Worm (Caenorhabditis elegans) whole organism, mixed stage, embryonic: ENCODE data around the gene C42D8.1.
A peak's percentile ranks its signal among the peaks of the same experiment; 100 is the strongest.

Experiments
- M03D4.4 ChIP-seq: sonication (generic microtip); optimal IDR thresholded peaks from 2 replicates; lab custom pipeline; 2017; ENCODE audit warnings: mild to moderate bottlenecking, missing genetic modification characterization, missing compliant biosample characterization
- bed-3 ChIP-seq: fragments of 200-800 bp; sonication (Bioruptor generic); optimal IDR thresholded peaks from 3 replicates; lab custom pipeline; 2018; ENCODE audit warnings: mild to moderate bottlenecking, missing genetic modification characterization, moderate library complexity, missing compliant biosample characterization
- blmp-1 ChIP-seq: fragments of 150-350 bp; optimal IDR thresholded peaks from 2 replicates; lab custom pipeline; 2014; ENCODE audit warnings: missing biosample characterization, missing genetic modification characterization
- ceh-39 ChIP-seq: fragments of 150-350 bp; optimal IDR thresholded peaks from 2 replicates; lab custom pipeline; 2014; ENCODE audit warnings: missing biosample characterization, missing genetic modification characterization
- ceh-43 ChIP-seq: fragments of 200-800 bp; sonication (Bioruptor generic); optimal IDR thresholded peaks from 2 replicates; lab custom pipeline; 2018; ENCODE audit warnings: mild to moderate bottlenecking, missing genetic modification characterization, moderate library complexity, missing compliant biosample characterization
- ceh-83 ChIP-seq: fragments of 200-800 bp; sonication (Bioruptor generic); optimal IDR thresholded peaks from 2 replicates; lab custom pipeline; 2018; ENCODE audit warnings: mild to moderate bottlenecking, missing genetic modification characterization, missing compliant biosample characterization
- ces-1 ChIP-seq: fragments of 150-350 bp; optimal IDR thresholded peaks from 2 replicates; lab custom pipeline; 2014; ENCODE audit warnings: missing biosample characterization, missing genetic modification reagents, missing genetic modification characterization
- cnd-1 ChIP-seq: fragments of 200-800 bp; sonication (Bioruptor generic); optimal IDR thresholded peaks from 2 replicates; lab custom pipeline; 2018; ENCODE audit warnings: mild to moderate bottlenecking, missing genetic modification characterization, missing compliant biosample characterization
- drap-1 ChIP-seq: fragments of 200-800 bp; sonication (Bioruptor generic); optimal IDR thresholded peaks from 3 replicates; lab custom pipeline; 2018; ENCODE audit warnings: mild to moderate bottlenecking, missing genetic modification characterization, missing compliant biosample characterization
- elt-1 ChIP-seq: sonication (generic microtip); optimal IDR thresholded peaks from 2 replicates; lab custom pipeline; 2017; ENCODE audit warnings: missing genetic modification characterization, mild to moderate bottlenecking, missing compliant biosample characterization, antibody characterized with exemption, moderate library complexity, borderline replicate concordance; ENCODE audit not compliant: insufficient read depth
- elt-3 ChIP-seq: fragments of 150-350 bp; optimal IDR thresholded peaks from 2 replicates; lab custom pipeline; 2014; ENCODE audit warnings: missing biosample characterization, missing genetic modification characterization
- flh-1 ChIP-seq: fragments of 200-800 bp; sonication (Bioruptor generic); optimal IDR thresholded peaks from 2 replicates; lab custom pipeline; 2018; ENCODE audit warnings: mild to moderate bottlenecking, missing genetic modification characterization, moderate library complexity, missing compliant biosample characterization
- ham-2 ChIP-seq: fragments of 200-800 bp; sonication (Bioruptor generic); optimal IDR thresholded peaks from 2 replicates; lab custom pipeline; 2018; ENCODE audit warnings: mild to moderate bottlenecking, missing genetic modification characterization, missing compliant biosample characterization
- hlh-1 ChIP-seq: fragments of 150-350 bp; optimal IDR thresholded peaks from 2 replicates; lab custom pipeline; 2014; ENCODE audit warnings: missing biosample characterization, missing genetic modification reagents, missing genetic modification characterization
- lin-13 ChIP-seq: fragments of 150-350 bp; optimal IDR thresholded peaks from 2 replicates; lab custom pipeline; 2014; ENCODE audit warnings: missing biosample characterization, missing genetic modification characterization
- lin-32 ChIP-seq: fragments of 200-800 bp; sonication (Bioruptor generic); optimal IDR thresholded peaks from 2 replicates; lab custom pipeline; 2018; ENCODE audit warnings: mild to moderate bottlenecking, missing genetic modification characterization, missing compliant biosample characterization
- lsy-2 ChIP-seq: fragments of 150-350 bp; optimal IDR thresholded peaks from 2 replicates; lab custom pipeline; 2014; ENCODE audit warnings: missing biosample characterization, missing genetic modification characterization
- mab-5 ChIP-seq: fragments of 150-350 bp; optimal IDR thresholded peaks from 2 replicates; lab custom pipeline; 2014; ENCODE audit warnings: missing biosample characterization, missing genetic modification characterization
- mep-1 ChIP-seq: fragments of 150-350 bp; optimal IDR thresholded peaks from 2 replicates; lab custom pipeline; 2017; ENCODE audit warnings: missing biosample characterization, missing genetic modification reagents, missing genetic modification characterization, inconsistent platforms
- mls-2 ChIP-seq: sonication (generic microtip); optimal IDR thresholded peaks from 2 replicates; lab custom pipeline; 2016; ENCODE audit warnings: mild to moderate bottlenecking, missing genetic modification characterization, moderate library complexity, missing compliant biosample characterization
- nhr-12 ChIP-seq: fragments of 150-350 bp; optimal IDR thresholded peaks from 2 replicates; lab custom pipeline; 2014; ENCODE audit warnings: missing biosample characterization, missing genetic modification characterization
- nhr-2 ChIP-seq: fragments of 150-350 bp; optimal IDR thresholded peaks from 2 replicates; lab custom pipeline; 2014; ENCODE audit warnings: missing biosample characterization, missing genetic modification characterization
- nhr-237 ChIP-seq: fragments of 150-350 bp; optimal IDR thresholded peaks from 2 replicates; lab custom pipeline; 2014; ENCODE audit warnings: missing biosample characterization, missing genetic modification characterization
- nhr-28 ChIP-seq: fragments of 150-350 bp; optimal IDR thresholded peaks from 2 replicates; lab custom pipeline; 2014; ENCODE audit warnings: missing biosample characterization, missing genetic modification characterization
- nhr-76 ChIP-seq: sonication (generic microtip); optimal IDR thresholded peaks from 2 replicates; lab custom pipeline; 2017; ENCODE audit warnings: missing biosample characterization, missing genetic modification characterization
- pha-4 ChIP-seq: fragments of 150-350 bp; optimal IDR thresholded peaks from 2 replicates; lab custom pipeline; 2018; ENCODE audit warnings: missing biosample characterization, missing genetic modification reagents, missing genetic modification characterization
- sem-2 ChIP-seq: fragments of 200-800 bp; sonication (Bioruptor generic); optimal IDR thresholded peaks from 2 replicates; lab custom pipeline; 2018; ENCODE audit warnings: mild to moderate bottlenecking, missing genetic modification characterization, missing compliant biosample characterization
- snpc-4 ChIP-seq: fragments of 150-350 bp; optimal IDR thresholded peaks from 2 replicates; lab custom pipeline; 2014; ENCODE audit warnings: missing biosample characterization, missing genetic modification characterization
- sptf-1 ChIP-seq: sonication (generic microtip); optimal IDR thresholded peaks from 2 replicates; lab custom pipeline; 2017; ENCODE audit warnings: mild to moderate bottlenecking, missing genetic modification characterization, moderate library complexity, missing compliant biosample characterization
- tbx-8 ChIP-seq: fragments of 200-800 bp; sonication (Bioruptor generic); optimal IDR thresholded peaks from 2 replicates; lab custom pipeline; 2018; ENCODE audit warnings: mild to moderate bottlenecking, missing genetic modification characterization, moderate library complexity, missing compliant biosample characterization
- unc-120 ChIP-seq: sonication (generic microtip); optimal IDR thresholded peaks from 2 replicates; lab custom pipeline; 2017; ENCODE audit warnings: missing genetic modification characterization, missing compliant biosample characterization; ENCODE audit not compliant: poor library complexity, severe bottlenecking
- unc-39 ChIP-seq: fragments of 150-350 bp; optimal IDR thresholded peaks from 2 replicates; lab custom pipeline; 2014; ENCODE audit warnings: missing biosample characterization, missing genetic modification characterization
- unc-62 ChIP-seq: fragments of 150-350 bp; optimal IDR thresholded peaks from 2 replicates; lab custom pipeline; 2014; ENCODE audit warnings: missing biosample characterization, missing genetic modification reagents, missing genetic modification characterization
- zip-8 ChIP-seq: fragments of 150-350 bp; optimal IDR thresholded peaks from 2 replicates; lab custom pipeline; 2014; ENCODE audit warnings: missing biosample characterization, missing genetic modification characterization
- ztf-11 ChIP-seq: fragments of 150-350 bp; optimal IDR thresholded peaks from 2 replicates; lab custom pipeline; 2014; ENCODE audit warnings: missing biosample characterization, missing genetic modification characterization

Gene C42D8.1

DNA sequence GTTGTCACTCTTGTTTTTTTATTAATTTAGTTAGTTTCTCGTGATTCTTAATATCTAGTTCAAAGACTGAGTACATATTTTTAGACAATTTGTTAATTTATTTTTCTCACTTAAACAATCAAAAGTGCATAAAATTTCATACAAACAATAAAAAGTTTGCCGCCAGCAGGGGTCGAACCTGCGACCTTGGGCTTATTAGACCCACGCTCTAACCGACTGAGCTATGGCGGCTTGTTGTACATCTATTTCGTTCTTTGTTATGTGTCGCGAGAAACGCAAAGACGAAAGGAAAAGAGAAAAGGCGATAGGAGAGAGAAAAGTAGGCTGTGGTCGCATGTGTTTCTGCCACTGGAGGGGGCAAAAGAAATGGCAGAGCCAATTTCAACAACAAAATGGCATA, 23.8 kb upstream of the C42D8.1 start:
- TF ChIP-seq bed-3 (GFP tag; lab: Kevin White, UChicago): peak; percentile 92
- TF ChIP-seq cnd-1 (tag; lab: Kevin White, UChicago): peak; percentile 96
- peak; percentile 74 for TF ChIP-seq unc-62
- TF ChIP-seq lin-13 (tag; lab: Kevin White, UChicago): peak; percentile 66
- TF ChIP-seq elt-1 (tag; lab: Kevin White, UChicago): no peak
- peak; percentile 98 for TF ChIP-seq sptf-1 (tag; lab: Kevin White, UChicago)
- TF ChIP-seq blmp-1 (tag; lab: Kevin White, UChicago): no peak
- peak; percentile 54 for TF ChIP-seq unc-39 (tag; lab: Kevin White, UChicago)
- peak; percentile 93 for TF ChIP-seq sem-2 (GFP tag; lab: Kevin White, UChicago)
- TF ChIP-seq lsy-2 (tag; lab: Kevin White, UChicago): peak; percentile 55
- TF ChIP-seq flh-1 (GFP tag; lab: Kevin White, UChicago): peak; percentile 91
- TF ChIP-seq zip-8 (tag; lab: Kevin White, UChicago): no peak
- peak; percentile 96 for TF ChIP-seq M03D4.4 (tag; lab: Kevin White, UChicago)
- TF ChIP-seq snpc-4 (tag; lab: Kevin White, UChicago): no peak
- TF ChIP-seq ces-1 (GFP tag; lab: Kevin White, UChicago): peak; percentile 73
- TF ChIP-seq ceh-83: peak; percentile 99
- TF ChIP-seq elt-3 (tag; lab: Kevin White, UChicago): peak; percentile 52
- TF ChIP-seq hlh-1 (tag; lab: Kevin White, UChicago): peak; percentile 81
- TF ChIP-seq mab-5 (tag; lab: Kevin White, UChicago): peak; percentile 74
- peak; percentile 56 for TF ChIP-seq nhr-28
- peak; percentile 94 for TF ChIP-seq ceh-43 (GFP tag; lab: Kevin White, UChicago)
- TF ChIP-seq ztf-11 (tag; lab: Kevin White, UChicago): peak; percentile 79
- peak; percentile 68 for TF ChIP-seq nhr-237 (tag; lab: Kevin White, UChicago)
- peak; percentile 64 for TF ChIP-seq pha-4
- TF ChIP-seq nhr-12: peak; percentile 56
- peak; percentile 99 for TF ChIP-seq mls-2
- TF ChIP-seq nhr-76 (tag; lab: Kevin White, UChicago): peak; percentile 27
- TF ChIP-seq nhr-2 (tag; lab: Kevin White, UChicago): no peak
- peak; percentile 98 for TF ChIP-seq drap-1 (GFP tag; lab: Kevin White, UChicago)
- TF ChIP-seq ham-2 (GFP tag; lab: Kevin White, UChicago): peak; percentile 97
- peak; percentile 95 for TF ChIP-seq unc-120 (tag; lab: Kevin White, UChicago)
- peak; percentile 15 for TF ChIP-seq ceh-39
- peak; percentile 92 for TF ChIP-seq tbx-8 (GFP tag; lab: Kevin White, UChicago)
- TF ChIP-seq lin-32 (GFP tag; lab: Kevin White, UChicago): peak; percentile 90
- peak; percentile 93 for TF ChIP-seq mep-1

DNA sequence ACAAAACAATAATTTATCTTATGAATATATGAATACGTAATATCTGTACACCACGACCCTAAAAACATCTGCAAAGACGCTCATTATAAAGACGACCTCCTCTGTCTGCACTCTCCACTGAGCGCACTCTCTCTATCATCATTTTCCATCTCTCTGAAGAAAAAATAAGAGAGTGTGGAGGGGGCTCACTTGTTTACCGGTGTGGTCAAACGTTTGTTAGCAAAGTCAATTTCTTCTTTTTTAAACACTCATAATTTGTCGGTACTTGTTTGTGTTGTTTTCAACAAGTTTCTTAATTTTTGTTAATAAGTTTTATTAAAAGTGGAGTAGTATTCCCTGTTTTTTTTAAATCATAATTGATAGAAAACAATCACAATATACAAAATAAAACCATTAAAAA, 23.1 kb upstream of the C42D8.1 start:
- TF ChIP-seq mep-1: peak; percentile 14
- no peak for TF ChIP-seq ceh-39

DNA sequence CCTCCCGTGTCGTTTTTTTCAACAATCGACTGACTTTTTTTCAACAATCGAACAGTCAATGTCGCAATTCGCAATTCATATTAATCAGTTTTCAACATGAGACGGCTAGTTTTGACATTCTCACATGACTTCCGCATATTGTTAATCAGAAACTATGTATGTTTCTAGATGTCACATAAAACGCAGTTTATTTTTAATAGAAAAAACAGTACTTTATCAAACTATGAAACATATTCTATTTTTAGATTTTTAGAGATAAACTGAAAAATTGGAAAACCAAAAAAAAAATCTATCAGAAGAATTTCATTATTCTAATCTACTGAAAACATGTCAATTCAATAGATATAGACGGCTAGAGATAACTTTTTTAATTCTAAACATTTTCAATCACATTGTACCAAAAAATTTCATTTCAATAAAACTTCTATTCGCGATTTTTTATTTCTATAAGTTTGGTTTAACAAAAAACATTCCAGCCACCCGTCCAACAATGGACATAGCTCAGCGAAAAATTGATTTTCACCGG, 21.9 kb upstream of the C42D8.1 start, which contains the start of gene pnk-4:
pnk-4 (plus strand) TSS at position 476 of the 526 bp plus-strand sequence.
- TF ChIP-seq mls-2 (no peak), elt-3 (tag; lab: Kevin White, UChicago) (no peak), mab-5 (tag; lab: Kevin White, UChicago) (no peak), nhr-12 (no peak), hlh-1 (tag; lab: Kevin White, UChicago) (no peak), drap-1 (GFP tag; lab: Kevin White, UChicago) (no peak), cnd-1 (tag; lab: Kevin White, UChicago) (no peak), ham-2 (GFP tag; lab: Kevin White, UChicago) (no peak), lin-13 (tag; lab: Kevin White, UChicago) (no peak), nhr-76 (tag; lab: Kevin White, UChicago) (no peak), flh-1 (GFP tag; lab: Kevin White, UChicago) (no peak), sptf-1 (tag; lab: Kevin White, UChicago) (no peak), nhr-237 (tag; lab: Kevin White, UChicago) (no peak)
- TF ChIP-seq, all 35 proteins: peak for 0
